Fruit fly (Drosophila melanogaster) whole organism, embryonic: ENCODE data around the gene Mon1.

Experiments used
- Ada2b ChIP-seq: fragments of 200-800 bp; sonication (Bioruptor generic); IDR thresholded peaks from 2 replicates; pipeline ENCODE4 v1.3.6; 2022; ENCODE audit warnings: missing biosample characterization, missing genetic modification characterization
- Atf6 ChIP-seq: fragments of 200-800 bp; sonication (Bioruptor generic); IDR thresholded peaks from 2 replicates; pipeline ENCODE4 v1.3.6; 2022; ENCODE audit warnings: missing biosample characterization, missing genetic modification characterization
- Bdp1 ChIP-seq: fragments of 200-800 bp; sonication (Bioruptor generic); optimal IDR thresholded peaks from 3 replicates; lab custom pipeline; 2016; ENCODE audit warnings: missing biosample characterization, missing genetic modification characterization
- Bgb ChIP-seq: fragments of 200-800 bp; sonication (Bioruptor generic); IDR thresholded peaks from 2 replicates; pipeline ENCODE4 v1.3.6; 2022; ENCODE audit warnings: missing biosample characterization, missing genetic modification characterization; ENCODE audit not compliant: partially characterized antibody
- CG10147 ChIP-seq: fragments of 200-800 bp; sonication (Bioruptor generic); optimal IDR thresholded peaks from 2 replicates; lab custom pipeline; 2019; ENCODE audit warnings: missing biosample characterization, mild to moderate bottlenecking, missing genetic modification characterization, moderate library complexity
- CG10366 ChIP-seq: fragments of 200-800 bp; sonication (Bioruptor generic); IDR thresholded peaks from 2 replicates; pipeline ENCODE4 v1.3.6; 2022; ENCODE audit warnings: missing biosample characterization, missing genetic modification characterization
- CG12236 ChIP-seq: fragments of 200-800 bp; sonication (Bioruptor generic); optimal IDR thresholded peaks from 2 replicates; lab custom pipeline; 2016; ENCODE audit warnings: missing biosample characterization, missing genetic modification characterization
- CG12769 ChIP-seq: fragments of 200-800 bp; sonication (Bioruptor generic); optimal IDR thresholded peaks from 2 replicates; lab custom pipeline; 2019; ENCODE audit warnings: missing biosample characterization, mild to moderate bottlenecking, missing genetic modification characterization, moderate library complexity
- CG13775 ChIP-seq: fragments of 200-800 bp; sonication (Bioruptor generic); optimal IDR thresholded peaks from 3 replicates; lab custom pipeline; 2017; ENCODE audit warnings: missing biosample characterization, mild to moderate bottlenecking, missing genetic modification characterization
- CG13894 ChIP-seq: fragments of 200-800 bp; sonication (Bioruptor generic); optimal IDR thresholded peaks from 3 replicates; lab custom pipeline; 2018; ENCODE audit warnings: missing biosample characterization, mild to moderate bottlenecking, missing genetic modification characterization, moderate library complexity
- CG14860 ChIP-seq: fragments of 200-800 bp; sonication (Bioruptor generic); IDR thresholded peaks from 3 replicates; pipeline ENCODE4 v1.3.6; 2022; ENCODE audit warnings: missing biosample characterization, missing genetic modification characterization; ENCODE audit not compliant: partially characterized antibody
- CG15479 ChIP-seq: fragments of 200-800 bp; sonication (Bioruptor generic); optimal IDR thresholded peaks from 3 replicates; lab custom pipeline; 2019; ENCODE audit warnings: missing biosample characterization, mild to moderate bottlenecking, missing genetic modification characterization, moderate library complexity
- CG1832 ChIP-seq: fragments of 200-800 bp; sonication (Bioruptor generic); optimal IDR thresholded peaks from 2 replicates; lab custom pipeline; 2017; ENCODE audit warnings: missing biosample characterization, mild to moderate bottlenecking, missing genetic modification characterization, inconsistent platforms
- CG31441 ChIP-seq: fragments of 200-800 bp; sonication (Bioruptor generic); IDR thresholded peaks from 2 replicates; pipeline ENCODE4 v1.3.6; 2022; ENCODE audit warnings: missing biosample characterization, missing genetic modification characterization
- CG32532 ChIP-seq: fragments of 200-800 bp; sonication (Bioruptor generic); IDR thresholded peaks from 2 replicates; pipeline ENCODE4 v1.3.6; 2022; ENCODE audit warnings: missing biosample characterization, missing genetic modification characterization
- CG33213 ChIP-seq: fragments of 200-800 bp; sonication (Bioruptor generic); optimal IDR thresholded peaks from 3 replicates; lab custom pipeline; 2016; ENCODE audit warnings: missing biosample characterization, missing genetic modification characterization
- CG34376 ChIP-seq: fragments of 200-800 bp; sonication (Bioruptor generic); optimal IDR thresholded peaks from 2 replicates; lab custom pipeline; 2018; ENCODE audit warnings: missing biosample characterization, mild to moderate bottlenecking, missing genetic modification characterization
- CG34422 ChIP-seq: fragments of 200-800 bp; sonication (Bioruptor generic); IDR thresholded peaks from 3 replicates; pipeline ENCODE4 v1.3.6; 2022; ENCODE audit warnings: missing biosample characterization, missing genetic modification characterization
- CG4328 ChIP-seq: fragments of 200-800 bp; sonication (Bioruptor generic); optimal IDR thresholded peaks from 3 replicates; lab custom pipeline; 2017; ENCODE audit warnings: missing biosample characterization, missing genetic modification reagents, missing genetic modification characterization
- CG4424 ChIP-seq: fragments of 200-800 bp; sonication (Bioruptor generic); optimal IDR thresholded peaks from 3 replicates; lab custom pipeline; 2016; ENCODE audit warnings: missing biosample characterization, missing genetic modification characterization
- CG6683 ChIP-seq: fragments of 200-800 bp; sonication (Bioruptor generic); optimal IDR thresholded peaks from 2 replicates; lab custom pipeline; 2017; ENCODE audit warnings: missing biosample characterization, mild to moderate bottlenecking, missing genetic modification characterization, missing genetic modification reagents
- CG7963 ChIP-seq: fragments of 200-800 bp; sonication (Bioruptor generic); IDR thresholded peaks from 3 replicates; pipeline ENCODE4 v1.3.6; 2022; ENCODE audit warnings: missing biosample characterization, missing genetic modification characterization; ENCODE audit not compliant: partially characterized antibody
- CkIIα-i1 ChIP-seq: fragments of 200-800 bp; sonication (Bioruptor generic); IDR thresholded peaks from 2 replicates; pipeline ENCODE4 v1.3.6; 2022; ENCODE audit warnings: missing biosample characterization, missing genetic modification characterization
- CoRest ChIP-seq: fragments of 200-800 bp; sonication (Bioruptor generic); optimal IDR thresholded peaks from 3 replicates; lab custom pipeline; 2018; ENCODE audit warnings: missing biosample characterization, mild to moderate bottlenecking, missing genetic modification characterization, moderate library complexity
- Dfd ChIP-seq, 2 experiments: fragments of >200 bp; optimal IDR thresholded peaks; 2 replicates each; lab custom pipeline; 2017; ENCODE audit warnings: missing biosample characterization in 2 of 2, missing genetic modification characterization in 2 of 2
- Gug ChIP-seq: fragments of 200-800 bp; sonication (Bioruptor generic); IDR thresholded peaks from 4 replicates; pipeline ENCODE4 v1.3.6; 2022; ENCODE audit warnings: missing biosample characterization, missing genetic modification characterization
- H2.0 ChIP-seq: fragments of 200-800 bp; sonication (Bioruptor generic); IDR thresholded peaks from 2 replicates; pipeline ENCODE4 v1.3.6; 2022; ENCODE audit warnings: missing biosample characterization, missing genetic modification characterization
- HLH4C ChIP-seq: fragments of 200-800 bp; sonication (Bioruptor generic); IDR thresholded peaks from 3 replicates; pipeline ENCODE4 v1.3.6; 2022; ENCODE audit warnings: missing biosample characterization, missing genetic modification characterization; ENCODE audit not compliant: partially characterized antibody
- Neu2 ChIP-seq: fragments of 200-800 bp; sonication (Bioruptor generic); optimal IDR thresholded peaks from 3 replicates; lab custom pipeline; 2016; ENCODE audit warnings: missing biosample characterization, missing genetic modification characterization, borderline replicate concordance
- Oli ChIP-seq: fragments of 200-800 bp; sonication (Bioruptor generic); optimal IDR thresholded peaks from 2 replicates; lab custom pipeline; 2018; ENCODE audit warnings: missing biosample characterization, mild to moderate bottlenecking, missing genetic modification characterization, moderate library complexity
- Opbp ChIP-seq: fragments of 200-800 bp; sonication (Bioruptor generic); IDR thresholded peaks from 3 replicates; pipeline ENCODE4 v1.3.6; 2022; ENCODE audit warnings: missing biosample characterization, missing genetic modification characterization; ENCODE audit not compliant: partially characterized antibody
- Xrp1 ChIP-seq: fragments of 200-800 bp; sonication (Bioruptor generic); IDR thresholded peaks from 2 replicates; pipeline ENCODE4 v1.3.6; 2022; ENCODE audit warnings: missing biosample characterization, missing genetic modification characterization
- al ChIP-seq: fragments of 200-800 bp; sonication (Bioruptor generic); IDR thresholded peaks from 2 replicates; pipeline ENCODE4 v1.3.6; 2022; ENCODE audit warnings: missing biosample characterization, missing genetic modification characterization
- cas ChIP-seq: fragments of 200-800 bp; sonication (Bioruptor generic); IDR thresholded peaks from 2 replicates; pipeline ENCODE4 v1.3.6; 2022; ENCODE audit warnings: missing biosample characterization, missing genetic modification characterization
- chif ChIP-seq, 2 experiments: fragments of 200-800 bp; sonication (Bioruptor generic); optimal IDR thresholded peaks; 3 replicates each; lab custom pipeline; 2016; ENCODE audit warnings: missing biosample characterization in 2 of 2, missing genetic modification characterization in 2 of 2
- crol ChIP-seq: fragments of 200-800 bp; sonication (Bioruptor generic); IDR thresholded peaks from 2 replicates; pipeline ENCODE4 v1.3.6; 2022; ENCODE audit warnings: missing biosample characterization, missing genetic modification characterization
- da ChIP-seq: fragments of 200-800 bp; sonication (Bioruptor generic); optimal IDR thresholded peaks from 2 replicates; lab custom pipeline; 2016; ENCODE audit warnings: missing biosample characterization, missing genetic modification characterization
- emc ChIP-seq: fragments of 200-800 bp; sonication (Bioruptor generic); optimal IDR thresholded peaks from 2 replicates; lab custom pipeline; 2016; ENCODE audit warnings: missing biosample characterization, missing genetic modification characterization
- ewg ChIP-seq: fragments of 200-800 bp; sonication (Bioruptor generic); optimal IDR thresholded peaks from 3 replicates; lab custom pipeline; 2017; ENCODE audit warnings: mild to moderate bottlenecking, missing biosample characterization, missing genetic modification reagents, missing genetic modification characterization
- ftz-f1 ChIP-seq: fragments of 200-800 bp; sonication (Bioruptor generic); optimal IDR thresholded peaks from 2 replicates; lab custom pipeline; 2016; ENCODE audit warnings: missing biosample characterization, missing genetic modification characterization
- gsb-n ChIP-seq: fragments of 200-800 bp; sonication (Bioruptor generic); optimal IDR thresholded peaks from 3 replicates; lab custom pipeline; 2018; ENCODE audit warnings: missing biosample characterization, mild to moderate bottlenecking, missing genetic modification characterization
- lmd ChIP-seq: fragments of 200-800 bp; sonication (Bioruptor generic); IDR thresholded peaks from 2 replicates; pipeline ENCODE4 v1.3.6; 2022; ENCODE audit warnings: missing biosample characterization, missing genetic modification characterization
- lov ChIP-seq, 2 experiments: fragments of 200-800 bp in 1 of 2; fragments of >200 bp in 1 of 2; sonication (Bioruptor generic) in 1 of 2; IDR thresholded peaks in 1 of 2; optimal IDR thresholded peaks in 1 of 2; 2 replicates in 1 of 2; 3 replicates in 1 of 2; pipeline versions ENCODE4 v1.3.6 to Lab custom; 2017 to 2022; ENCODE audit warnings: missing biosample characterization in 1 of 2, missing genetic modification characterization in 1 of 2
- sens ChIP-seq: fragments of 200-800 bp; sonication (Bioruptor generic); peaks from one replicate; lab custom pipeline; 2016; ENCODE audit warnings: missing biosample characterization, missing genetic modification characterization
- shn ChIP-seq: fragments of 200-800 bp; sonication (Bioruptor generic); optimal IDR thresholded peaks from 3 replicates; lab custom pipeline; 2016; ENCODE audit warnings: missing biosample characterization, missing genetic modification characterization
- sob ChIP-seq: fragments of 200-800 bp; sonication (Bioruptor generic); IDR thresholded peaks from 2 replicates; pipeline ENCODE4 v1.3.6; 2022; ENCODE audit warnings: missing biosample characterization, missing genetic modification characterization
- stc ChIP-seq: fragments of 200-800 bp; sonication (Bioruptor generic); IDR thresholded peaks from 2 replicates; pipeline ENCODE4 v1.3.6; 2022; ENCODE audit warnings: missing biosample characterization, missing genetic modification characterization
- wdn ChIP-seq: fragments of 200-800 bp; sonication (Bioruptor generic); IDR thresholded peaks from 2 replicates; pipeline ENCODE4 v1.3.6; 2022; ENCODE audit warnings: missing biosample characterization, missing genetic modification characterization
- zfh1 ChIP-seq: fragments of 200-800 bp; sonication (Bioruptor generic); IDR thresholded peaks from 3 replicates; pipeline ENCODE4 v1.3.6; 2022; ENCODE audit warnings: missing biosample characterization, missing genetic modification characterization

Gene Mon1

dm6 chr2L:4810697-4811490 is 39.5 kb upstream of the Mon1 start (continued):
- no peak for TF ChIP-seq CG7963
- TF ChIP-seq CG32532 (GFP tag; lab: Robert Waterston, UW), result 0 out of 2 replicates have a peak, but pooled peaks have one; percentile 14
- TF ChIP-seq Neu2 (GFP tag; lab: Kevin White, UChicago), result no peak
- TF ChIP-seq CG34422, result no peak
- TF ChIP-seq CG6683 (GFP tag; lab: Kevin White, UChicago), result no peak
- peak; percentile 27 for TF ChIP-seq ewg (GFP tag; lab: Kevin White, UChicago)
- TF ChIP-seq sens (GFP tag; lab: Kevin White, UChicago), result peak; percentile 92
- no peak for TF ChIP-seq ftz-f1 (GFP tag; lab: Kevin White, UChicago)
- TF ChIP-seq lov (optimal IDR thresholded peaks at IDR 0.05; lab: Kevin White, UChicago), result no peak
- TF ChIP-seq lov (GFP tag; IDR thresholded peaks at IDR 0.05; lab: Robert Waterston, UW), result no peak
- no peak for TF ChIP-seq CG13894 (tag; lab: Kevin White, UChicago)
- TF ChIP-seq wdn (GFP tag; lab: Robert Waterston, UW), result no peak
- no peak for TF ChIP-seq Dfd (GFP tag; optimal IDR thresholded peaks at IDR 0.05; lab: Kevin White, UChicago)
- no peak for TF ChIP-seq CG14860 (GFP tag; lab: Robert Waterston, UW)
- peak; percentile 58 for TF ChIP-seq CG4424 (GFP tag; lab: Kevin White, UChicago)
- no peak for TF ChIP-seq cas (GFP tag; lab: Robert Waterston, UW)
- TF ChIP-seq HLH4C, result no peak
- peak in 1 of 2 experiments; percentile 64 for TF ChIP-seq chif (GFP tag; optimal IDR thresholded peaks at IDR 0.05; lab: Kevin White, UChicago)
- TF ChIP-seq CG34376 (GFP tag; lab: Kevin White, UChicago), result no peak
- peak; percentile 32 for TF ChIP-seq sob
- no peak for TF ChIP-seq CG1832
- peak; percentile 87 for TF ChIP-seq CoRest (tag; lab: Kevin White, UChicago)
- TF ChIP-seq Bdp1 (GFP tag; lab: Kevin White, UChicago), result peak; percentile 25
- peak; percentile 30; the same call in 1 of the 2 replicates for TF ChIP-seq Xrp1 (GFP tag; lab: Robert Waterston, UW)
- peak; percentile 76 for TF ChIP-seq lmd (GFP tag; lab: Robert Waterston, UW)
- TF ChIP-seq CG4328, result peak; percentile 64
- peak; percentile 21 for TF ChIP-seq CG12769
- TF ChIP-seq al (GFP tag; lab: Robert Waterston, UW), result no peak
- TF ChIP-seq zfh1, result no peak
- TF ChIP-seq shn, result peak; percentile 50
- TF ChIP-seq CkIIα-i1 (GFP tag; lab: Robert Waterston, UW), result no peak
- peak; percentile 36 for TF ChIP-seq CG10147 (GFP tag; lab: Kevin White, UChicago)
- TF ChIP-seq stc (GFP tag; lab: Robert Waterston, UW), result no peak
- TF ChIP-seq Bgb (GFP tag; lab: Robert Waterston, UW), result no peak
- TF ChIP-seq emc (GFP tag; lab: Kevin White, UChicago), result no peak
- TF ChIP-seq CG33213 (GFP tag; lab: Kevin White, UChicago), result no peak
- peak; percentile 16 for TF ChIP-seq gsb-n
- TF ChIP-seq CG13775 (GFP tag; lab: Kevin White, UChicago), result peak; percentile 81
- TF ChIP-seq CG15479 (GFP tag; lab: Kevin White, UChicago), result no peak
- TF ChIP-seq Ada2b (GFP tag; lab: Robert Waterston, UW), result peak; percentile 42; the same call in 1 of the 2 replicates
- no peak for TF ChIP-seq CG12236 (GFP tag; lab: Kevin White, UChicago)
- 0 out of 2 replicates have a peak, but pooled peaks have one; percentile 42 for TF ChIP-seq Atf6
- no peak for TF ChIP-seq da
- TF ChIP-seq H2.0, result no peak; the same call in 1 of the 2 replicates
- no peak for TF ChIP-seq Gug (GFP tag; lab: Robert Waterston, UW)
- peak; percentile 66 for TF ChIP-seq CG31441 (GFP tag; lab: Robert Waterston, UW)
- TF ChIP-seq Oli (tag; lab: Kevin White, UChicago), result peak; percentile 83
- no peak for TF ChIP-seq Opbp (GFP tag; lab: Robert Waterston, UW)
- peak; percentile 93 for TF ChIP-seq crol (GFP tag; lab: Robert Waterston, UW)
- TF ChIP-seq CG10366 (GFP tag; lab: Robert Waterston, UW), result no peak
